Worm (Caenorhabditis elegans): Measurements from ENCODE around the gene T08G5.2.

DNA sequence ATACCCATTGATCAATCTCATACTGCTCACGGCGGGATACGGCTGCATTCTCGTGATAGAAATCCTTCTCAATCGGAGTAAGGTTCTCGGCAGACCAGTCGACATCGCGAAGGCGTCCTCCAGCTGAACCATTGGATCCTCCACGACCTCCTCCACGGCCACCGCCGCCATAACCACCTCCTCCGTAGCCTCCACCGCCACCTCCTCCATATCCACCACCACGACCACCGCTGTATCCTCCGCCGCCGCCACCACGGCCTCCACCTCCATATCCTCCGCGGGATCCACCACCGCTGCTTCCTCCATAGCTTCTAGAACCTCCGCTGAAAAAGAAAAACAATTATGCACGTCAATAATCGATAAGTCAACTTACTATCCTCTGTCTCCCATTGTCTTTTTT, 14.7 kb downstream of the T08G5.2 start:
- TF ChIP-seq nhr-111 (GFP tag; optimal IDR thresholded peaks at IDR 0.05) (no peak), zip-11 (GFP tag; IDR thresholded peaks at IDR 0.05) (no peak), egl-27 (tag; optimal IDR thresholded peaks at IDR 0.05) (no peak), fkh-10 (GFP tag; optimal IDR thresholded peaks at IDR 0.05) (no peak), lsy-2 (tag; optimal IDR thresholded peaks at IDR 0.05) (no peak), snpc-1.2 (GFP tag; IDR thresholded peaks at IDR 0.05) (no peak), nhr-76 (tag; optimal IDR thresholded peaks at IDR 0.05) (no peak)
